Worm (Caenorhabditis elegans) whole organism, L4 larva: ENCODE results near the gene F01D5.1.

Source experiments
- F49E8.2 ChIP-seq: sonication (generic microtip); optimal IDR thresholded peaks from 2 replicates; lab custom pipeline; 2016; ENCODE audit warnings: missing compliant biosample characterization, mild to moderate bottlenecking, missing genetic modification characterization, borderline replicate concordance
- R02D3.7 ChIP-seq: fragments of 150-350 bp; sonication (generic microtip); optimal IDR thresholded peaks from 3 replicates; lab custom pipeline; 2014; ENCODE audit warnings: missing biosample characterization, missing genetic modification characterization
- Y48G9A.11 ChIP-seq: fragments of 200-800 bp; sonication (Bioruptor generic); IDR thresholded peaks from 2 replicates; pipeline ENCODE4 v1.3.6; 2022; ENCODE audit warnings: missing genetic modification reagents, missing genetic modification characterization, missing compliant biosample characterization
- Y5F2A.4 ChIP-seq: fragments of 200-800 bp; sonication (Bioruptor generic); optimal IDR thresholded peaks from 2 replicates; lab custom pipeline; 2018; ENCODE audit warnings: mild to moderate bottlenecking, missing genetic modification characterization, missing compliant biosample characterization
- Y75B8A.6 ChIP-seq: fragments of 200-800 bp; sonication (Bioruptor generic); IDR thresholded peaks from 2 replicates; pipeline ENCODE4 v1.3.6; 2022; ENCODE audit warnings: missing genetic modification reagents, missing genetic modification characterization, missing compliant biosample characterization
- ZK337.2 ChIP-seq: fragments of 200-800 bp; sonication (Bioruptor generic); IDR thresholded peaks from 2 replicates; pipeline ENCODE4 v1.3.6; 2022; ENCODE audit warnings: missing genetic modification reagents, missing genetic modification characterization, missing compliant biosample characterization
- ZK546.5 ChIP-seq, 2 experiments: sonication (generic microtip); optimal IDR thresholded peaks; 2 replicates each; lab custom pipeline; 2017; ENCODE audit warnings: missing biosample characterization in 2 of 2, missing genetic modification characterization in 2 of 2
- aha-1 ChIP-seq: fragments of 150-350 bp; peaks from one replicate; lab custom pipeline; 2014; ENCODE audit warnings: missing biosample characterization, missing genetic modification characterization
- aly-2 ChIP-seq: sonication (generic microtip); optimal IDR thresholded peaks from 2 replicates; lab custom pipeline; 2018; ENCODE audit warnings: missing biosample characterization, missing genetic modification characterization
- ama-1 ChIP-seq: fragments of 150-350 bp; optimal IDR thresholded peaks from 2 replicates; lab custom pipeline; 2014; ENCODE audit warnings: inconsistent platforms, mixed read lengths
- ceh-20 ChIP-seq: fragments of 200-800 bp; sonication (Bioruptor generic); IDR thresholded peaks from 2 replicates; pipeline ENCODE4 v1.3.6; 2022; ENCODE audit warnings: missing genetic modification reagents, missing genetic modification characterization, missing compliant biosample characterization
- ceh-32 ChIP-seq: sonication (generic microtip); optimal IDR thresholded peaks from 2 replicates; lab custom pipeline; 2016; ENCODE audit warnings: mild to moderate bottlenecking, missing genetic modification characterization, missing compliant biosample characterization; ENCODE audit not compliant: poor library complexity
- ceh-44 ChIP-seq: fragments of 200-800 bp; sonication (Bioruptor generic); IDR thresholded peaks from 2 replicates; pipeline ENCODE4 v1.3.6; 2022; ENCODE audit warnings: missing genetic modification reagents, missing genetic modification characterization, missing compliant biosample characterization
- ceh-62 ChIP-seq: sonication (generic microtip); optimal IDR thresholded peaks from 2 replicates; lab custom pipeline; 2017; ENCODE audit warnings: missing biosample characterization, missing genetic modification characterization
- ces-1 ChIP-seq: fragments of 150-350 bp; sonication (generic microtip); optimal IDR thresholded peaks from 4 replicates; lab custom pipeline; 2014; ENCODE audit warnings: missing biosample characterization, missing genetic modification reagents, missing genetic modification characterization
- cey-2 ChIP-seq: sonication (generic microtip); optimal IDR thresholded peaks from 3 replicates; lab custom pipeline; 2017; ENCODE audit warnings: missing genetic modification characterization, mild to moderate bottlenecking, missing compliant biosample characterization, antibody characterized with exemption, borderline replicate concordance; ENCODE audit not compliant: insufficient read depth
- ctbp-1 ChIP-seq: fragments of 200-800 bp; sonication (Bioruptor generic); IDR thresholded peaks from 2 replicates; pipeline ENCODE4 v1.3.6; 2022; ENCODE audit warnings: missing genetic modification reagents, missing genetic modification characterization, missing compliant biosample characterization
- daf-16 ChIP-seq, 3 experiments: sonication (generic microtip); optimal IDR thresholded peaks; 2 replicates each; lab custom pipeline; 2016 to 2017; ENCODE audit warnings: missing genetic modification characterization in 3 of 3, missing genetic modification reagents in 3 of 3, mild to moderate bottlenecking in 2 of 3, missing compliant biosample characterization in 2 of 3, missing biosample characterization in 1 of 3, moderate library complexity in 1 of 3
- dmd-6 ChIP-seq: fragments of 200-800 bp; sonication (Bioruptor generic); IDR thresholded peaks from 2 replicates; pipeline ENCODE4 v1.3.6; 2022; ENCODE audit warnings: missing genetic modification reagents, missing genetic modification characterization, missing compliant biosample characterization
- dpl-1 ChIP-seq: fragments of 150-350 bp; optimal IDR thresholded peaks from 2 replicates; lab custom pipeline; 2014; ENCODE audit warnings: missing biosample characterization, missing genetic modification reagents, missing genetic modification characterization
- dve-1 ChIP-seq: sonication (generic microtip); optimal IDR thresholded peaks from 2 replicates; lab custom pipeline; 2017; ENCODE audit warnings: antibody characterized with exemption, mild to moderate bottlenecking, missing genetic modification characterization, missing compliant biosample characterization; ENCODE audit not compliant: insufficient read depth
- egl-27 ChIP-seq: sonication (generic microtip); optimal IDR thresholded peaks from 3 replicates; lab custom pipeline; 2017; ENCODE audit warnings: missing biosample characterization, missing genetic modification reagents, missing genetic modification characterization
- hlh-11 ChIP-seq: fragments of 200-800 bp; sonication (Bioruptor generic); optimal IDR thresholded peaks from 2 replicates; lab custom pipeline; 2018; ENCODE audit warnings: mild to moderate bottlenecking, missing genetic modification characterization, missing compliant biosample characterization
- hlh-30 ChIP-seq: sonication (generic microtip); optimal IDR thresholded peaks from 2 replicates; lab custom pipeline; 2017; ENCODE audit warnings: antibody characterized with exemption, mild to moderate bottlenecking, missing genetic modification characterization, missing compliant biosample characterization; ENCODE audit not compliant: insufficient read depth
- hmg-1.1 ChIP-seq: fragments of 200-800 bp; sonication (Bioruptor generic); IDR thresholded peaks from 2 replicates; pipeline ENCODE4 v1.3.6; 2022; ENCODE audit warnings: missing genetic modification reagents, missing genetic modification characterization, missing compliant biosample characterization
- lin-15B ChIP-seq: fragments of 150-350 bp; sonication (generic microtip); optimal IDR thresholded peaks from 3 replicates; lab custom pipeline; 2014; ENCODE audit warnings: missing biosample characterization, missing genetic modification characterization
- lir-3 ChIP-seq: sonication (generic microtip); optimal IDR thresholded peaks from 2 replicates; lab custom pipeline; 2016; ENCODE audit warnings: mild to moderate bottlenecking, missing genetic modification characterization, missing compliant biosample characterization
- lsy-2 ChIP-seq, 2 experiments: fragments of 150-350 bp in 1 of 2; sonication (generic microtip) in 1 of 2; optimal IDR thresholded peaks; 2 replicates each; lab custom pipeline; 2014 to 2017; ENCODE audit warnings: missing biosample characterization in 2 of 2, missing genetic modification characterization in 2 of 2
- mdl-1 ChIP-seq, 2 experiments: fragments of 150-350 bp in 1 of 2; sonication (generic microtip) in 1 of 2; optimal IDR thresholded peaks; 2 replicates each; lab custom pipeline; 2014 to 2017; ENCODE audit warnings: missing biosample characterization in 2 of 2, missing genetic modification characterization in 2 of 2
- mep-1 ChIP-seq: fragments of 150-350 bp; sonication (generic microtip); optimal IDR thresholded peaks from 3 replicates; lab custom pipeline; 2014; ENCODE audit warnings: missing biosample characterization, missing genetic modification characterization
- mes-2 ChIP-seq: sonication (generic microtip); optimal IDR thresholded peaks from 2 replicates; lab custom pipeline; 2016; ENCODE audit warnings: missing genotype, mild to moderate bottlenecking, missing genetic modification characterization, missing compliant biosample characterization; ENCODE audit not compliant: poor library complexity, severe bottlenecking
- mxl-2 ChIP-seq: fragments of 200-800 bp; sonication (Bioruptor generic); conservative IDR thresholded peaks from 2 replicates; pipeline ENCODE4 v1.3.6; 2022; ENCODE audit warnings: missing genetic modification reagents, missing genetic modification characterization, missing compliant biosample characterization
- mxl-3 ChIP-seq: fragments of 200-800 bp; sonication (Bioruptor generic); optimal IDR thresholded peaks from 2 replicates; lab custom pipeline; 2018; ENCODE audit warnings: mild to moderate bottlenecking, missing genetic modification characterization, missing compliant biosample characterization
- nhr-11 ChIP-seq: fragments of 150-350 bp; optimal IDR thresholded peaks from 2 replicates; lab custom pipeline; 2014; ENCODE audit warnings: missing biosample characterization, missing genetic modification characterization
- nhr-28 ChIP-seq: fragments of 150-350 bp; optimal IDR thresholded peaks from 2 replicates; lab custom pipeline; 2014; ENCODE audit warnings: missing biosample characterization, missing genetic modification characterization
- nhr-42 ChIP-seq: fragments of 200-800 bp; sonication (Bioruptor generic); IDR thresholded peaks from 2 replicates; pipeline ENCODE4 v1.3.6; 2022; ENCODE audit warnings: missing genetic modification characterization, missing compliant biosample characterization
- nhr-6 ChIP-seq: fragments of 150-350 bp; optimal IDR thresholded peaks from 2 replicates; lab custom pipeline; 2014; ENCODE audit warnings: missing biosample characterization, missing genetic modification characterization
- pha-4 ChIP-seq, 2 experiments: fragments of 150-350 bp in 1 of 2; fragments of 200-800 bp in 1 of 2; sonication (Bioruptor generic) in 1 of 2; IDR thresholded peaks in 1 of 2; optimal IDR thresholded peaks in 1 of 2; 2 replicates each; pipeline versions ENCODE4 v1.3.6 to Lab custom; 2014 to 2022; ENCODE audit warnings: missing genetic modification characterization in 2 of 2, missing genetic modification reagents in 2 of 2, missing biosample characterization in 1 of 2, missing compliant biosample characterization in 1 of 2
- saeg-2 ChIP-seq: fragments of 200-800 bp; sonication (Bioruptor generic); IDR thresholded peaks from 2 replicates; pipeline ENCODE4 v1.3.6; 2022; ENCODE audit warnings: missing genetic modification reagents, missing genetic modification characterization, missing compliant biosample characterization
- sdz-12 ChIP-seq: fragments of 200-800 bp; sonication (Bioruptor generic); optimal IDR thresholded peaks from 2 replicates; lab custom pipeline; 2018; ENCODE audit warnings: mild to moderate bottlenecking, missing genetic modification characterization, missing compliant biosample characterization
- snpc-1.2 ChIP-seq: fragments of 200-800 bp; sonication (Bioruptor generic); IDR thresholded peaks from 2 replicates; pipeline ENCODE4 v1.3.6; 2022; ENCODE audit warnings: missing genetic modification reagents, missing genetic modification characterization, missing compliant biosample characterization
- snpc-4 ChIP-seq: fragments of 150-350 bp; optimal IDR thresholded peaks from 2 replicates; lab custom pipeline; 2014; ENCODE audit warnings: missing biosample characterization, missing genetic modification characterization
- tra-1 ChIP-seq: fragments of 200-800 bp; sonication (Bioruptor generic); IDR thresholded peaks from 2 replicates; pipeline ENCODE4 v1.3.6; 2022; ENCODE audit warnings: missing genetic modification reagents, missing genetic modification characterization, missing compliant biosample characterization
- unc-39 ChIP-seq: sonication (generic microtip); optimal IDR thresholded peaks from 2 replicates; lab custom pipeline; 2017; ENCODE audit warnings: missing biosample characterization, missing genetic modification characterization
- unc-62 ChIP-seq, 3 experiments: fragments of 150-350 bp in 1 of 3; sonication (generic microtip); optimal IDR thresholded peaks in 2 of 3; peaks in 1 of 3; 1 replicate in 1 of 3; 2 replicates in 2 of 3; lab custom pipeline; 2014 to 2017; ENCODE audit warnings: missing biosample characterization in 3 of 3, missing genetic modification characterization in 3 of 3, missing genetic modification reagents in 3 of 3, missing genotype in 1 of 3
- zfp-2 ChIP-seq: sonication (generic microtip); optimal IDR thresholded peaks from 2 replicates; lab custom pipeline; 2016; ENCODE audit warnings: mild to moderate bottlenecking, missing genetic modification characterization, missing compliant biosample characterization
- ztf-11 ChIP-seq: fragments of 150-350 bp; optimal IDR thresholded peaks from 2 replicates; lab custom pipeline; 2014; ENCODE audit warnings: missing biosample characterization, missing genetic modification characterization

Gene F01D5.1

ce11 chrII:14045235-14045634 lies 47.9 kb upstream of the F01D5.1 start (continued):
- TF ChIP-seq unc-39 (tag; lab: Kevin White, UChicago) (no peak), sdz-12 (GFP tag; lab: Kevin White, UChicago) (no peak), dve-1 (tag; lab: Kevin White, UChicago) (peak; percentile 30), Y75B8A.6 (GFP tag; lab: Robert Waterston, UW) (no peak), daf-16 (GFP tag; optimal IDR thresholded peaks at IDR 0.05; lab: Kevin White, UChicago) (no peak), daf-16 (tag; optimal IDR thresholded peaks at IDR 0.05; lab: Kevin White, UChicago) (peak; percentile 71), ceh-32 (tag; lab: Kevin White, UChicago) (no peak), ZK337.2 (GFP tag; lab: Robert Waterston, UW) (no peak), tra-1 (GFP tag; lab: Robert Waterston, UW) (no peak), ctbp-1 (GFP tag; lab: Robert Waterston, UW) (no peak), ceh-62 (tag; lab: Kevin White, UChicago) (no peak), hlh-30 (tag; lab: Kevin White, UChicago) (peak; percentile 30), nhr-11 (tag; lab: Kevin White, UChicago) (no peak), nhr-28 (tag; lab: Kevin White, UChicago) (no peak), dmd-6 (GFP tag; lab: Robert Waterston, UW) (peak; percentile 30), mdl-1 (tag; optimal IDR thresholded peaks at IDR 0.05; lab: Kevin White, UChicago) (peak in 1 of 2 experiments; percentile 23), snpc-1.2 (GFP tag; lab: Robert Waterston, UW) (no peak), Y5F2A.4 (GFP tag; lab: Kevin White, UChicago) (no peak), hlh-11 (tag; lab: Kevin White, UChicago) (peak; percentile 36), zfp-2 (no peak), mxl-3 (GFP tag; lab: Kevin White, UChicago) (no peak), lin-15B (no peak), lsy-2 (tag; optimal IDR thresholded peaks at IDR 0.05; lab: Kevin White, UChicago) (no peak), unc-62 (GFP tag; optimal IDR thresholded peaks at IDR 0.05 in 1 of 2; lab: Kevin White, UChicago) (no peak), unc-62 (tag; optimal IDR thresholded peaks at IDR 0.05; lab: Kevin White, UChicago) (no peak), F49E8.2 (no peak), aly-2 (no peak), mes-2 (tag; lab: Kevin White, UChicago) (no peak), ceh-20 (GFP tag; lab: Robert Waterston, UW) (no peak), lir-3 (tag; lab: Kevin White, UChicago) (no peak), Y48G9A.11 (no peak)
- TF ChIP-seq, all 104 proteins: peak for 7

DNA sequence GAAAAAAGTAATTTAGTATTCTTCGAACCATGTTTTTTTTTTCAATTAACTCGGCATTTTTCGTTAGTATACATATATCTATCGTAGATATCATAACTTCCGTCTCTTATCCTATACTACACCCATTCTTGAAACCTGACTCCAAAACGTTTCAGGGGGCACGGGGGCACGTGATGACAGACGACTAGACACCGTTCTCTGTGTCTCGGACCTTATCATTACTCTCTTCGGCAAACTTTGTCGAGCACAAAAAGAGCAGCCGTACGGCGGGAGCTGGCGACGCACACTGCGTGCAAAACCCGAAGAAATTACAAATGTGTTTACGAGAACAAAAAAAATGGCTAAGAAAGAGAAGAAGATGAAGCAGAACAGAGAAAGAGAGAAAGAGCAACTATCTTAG lies 46.8 kb upstream of the F01D5.1 start:
- TF ChIP-seq pha-4 (GFP tag; IDR thresholded peaks at IDR 0.05; lab: Robert Waterston, UW) = peak; percentile 57; the same call in 1 of the 2 replicates
- no peak for TF ChIP-seq pha-4 (tag; optimal IDR thresholded peaks at IDR 0.05; lab: Kevin White, UChicago)
- no peak for TF ChIP-seq ztf-11
- no peak for TF ChIP-seq cey-2 (tag; lab: Kevin White, UChicago)
- TF ChIP-seq mep-1 = peak; percentile 84
- no peak for TF ChIP-seq egl-27
- TF ChIP-seq ceh-44 (GFP tag; lab: Robert Waterston, UW) = no peak
- TF ChIP-seq ama-1 = peak; percentile 30
- no peak for TF ChIP-seq snpc-1.2 (GFP tag; lab: Robert Waterston, UW)
- TF ChIP-seq aha-1 (tag; lab: Kevin White, UChicago) = peak; percentile 99
- TF ChIP-seq mes-2 (tag; lab: Kevin White, UChicago) = peak; percentile 64
- no peak for TF ChIP-seq Y5F2A.4 (GFP tag; lab: Kevin White, UChicago)
- no peak for TF ChIP-seq snpc-4 (tag; lab: Kevin White, UChicago)
- TF ChIP-seq dmd-6 (GFP tag; lab: Robert Waterston, UW) = peak; percentile 94
- TF ChIP-seq lsy-2 (tag; optimal IDR thresholded peaks at IDR 0.05; lab: Kevin White, UChicago) = peak in 1 of 2 experiments; percentile 84
- TF ChIP-seq mxl-2 = no peak
- TF ChIP-seq nhr-42 (GFP tag; lab: Robert Waterston, UW) = peak; percentile 77; the same call in 1 of the 2 replicates
- no peak for TF ChIP-seq aly-2
- TF ChIP-seq ces-1 (GFP tag; lab: Kevin White, UChicago) = no peak
- TF ChIP-seq nhr-6 = peak; percentile 25
- peak; percentile 67; the same call in 1 of the 2 replicates for TF ChIP-seq hmg-1.1 (GFP tag; lab: Robert Waterston, UW)
- peak; percentile 76 for TF ChIP-seq ctbp-1 (GFP tag; lab: Robert Waterston, UW)
- TF ChIP-seq ZK337.2 (GFP tag; lab: Robert Waterston, UW) = 0 out of 2 replicates have a peak, but pooled peaks have one; percentile 32
- TF ChIP-seq Y48G9A.11 = no peak
- peak; percentile 34 for TF ChIP-seq dpl-1 (GFP tag; lab: Kevin White, UChicago)
- no peak for TF ChIP-seq saeg-2
- TF ChIP-seq R02D3.7 (tag; lab: Kevin White, UChicago) = no peak
- TF ChIP-seq ZK546.5 (tag; optimal IDR thresholded peaks at IDR 0.05; lab: Kevin White, UChicago) = no peak
